Fruit fly (Drosophila melanogaster): ENCODE data around the gene CG3223.

- no peak for TF ChIP-seq CG8478 (optimal IDR thresholded peaks at IDR 0.05)
- TF ChIP-seq CTCF (optimal IDR thresholded peaks at IDR 0.05), result no peak
Measured at dm6 chr3R:7962778-7963494, 46.3 kb upstream of the CG3223 start.

Measured in S2 (cell line).